Fruit fly (Drosophila melanogaster): ENCODE data around the gene STUB1.

STUB1 gene

DNA sequence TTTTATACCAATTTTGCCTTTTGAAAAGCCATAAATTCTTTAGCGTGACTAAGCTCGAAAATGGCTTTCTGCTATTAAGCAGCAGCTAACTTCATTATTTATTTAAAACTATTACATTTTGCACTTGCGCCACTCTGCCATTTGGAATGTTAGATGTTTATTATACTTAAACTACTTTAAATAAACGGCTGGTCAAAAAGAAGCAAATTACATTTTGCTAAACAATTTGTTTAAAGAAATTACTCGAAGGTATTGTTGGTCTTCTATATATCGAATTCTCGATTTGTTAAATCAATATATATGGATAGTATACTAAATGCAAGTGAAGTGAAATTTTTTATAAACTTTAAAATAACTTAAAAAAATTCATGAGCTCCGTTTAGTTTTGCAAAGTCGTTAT, 14.9 kb downstream of the STUB1 start, which contains the start of gene ppk10:
TSS of gene ppk10 (minus strand) at position 101 of the 400 bp plus-strand sequence.
- no peak for TF ChIP-seq h (optimal IDR thresholded peaks at IDR 0.05)
- TF ChIP-seq psq (optimal IDR thresholded peaks at IDR 0.05): no peak
- TF ChIP-seq ttk (optimal IDR thresholded peaks at IDR 0.05): no peak
- no peak for TF ChIP-seq Sin3A (optimal IDR thresholded peaks at IDR 0.05)
- TF ChIP-seq Myc (optimal IDR thresholded peaks at IDR 0.05): no peak
- no peak for TF ChIP-seq insv (optimal IDR thresholded peaks at IDR 0.05)

DNA sequence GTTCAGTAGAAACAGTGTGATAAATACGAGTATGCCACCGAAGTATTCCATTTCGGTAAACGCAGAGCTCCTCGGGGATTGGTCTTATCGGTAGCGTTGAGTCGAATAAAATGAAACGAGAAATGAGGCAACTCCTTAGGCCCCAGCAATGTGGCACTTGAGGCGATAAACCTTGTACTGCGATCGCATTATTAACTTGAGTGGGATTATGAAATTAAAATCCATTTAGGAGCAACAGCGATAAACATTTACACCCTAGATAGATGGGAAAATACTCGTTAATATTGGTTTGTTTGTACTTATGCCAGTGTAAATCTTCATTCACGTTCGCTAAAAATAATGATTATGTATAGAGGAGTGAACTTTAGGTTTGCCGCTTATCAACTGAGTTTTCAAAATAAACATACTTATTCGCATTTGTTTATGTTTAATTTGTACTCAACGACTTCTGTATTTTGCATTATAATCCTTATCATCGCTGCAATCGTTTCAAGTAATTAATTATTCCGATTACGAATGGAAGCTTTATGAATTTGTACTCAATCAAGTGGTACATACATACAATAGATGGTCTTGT, 18.7 kb downstream of the STUB1 start:
- TF ChIP-seq Myc (optimal IDR thresholded peaks at IDR 0.05) (no peak), psq (optimal IDR thresholded peaks at IDR 0.05) (no peak), Sin3A (optimal IDR thresholded peaks at IDR 0.05) (no peak), h (optimal IDR thresholded peaks at IDR 0.05) (no peak), insv (optimal IDR thresholded peaks at IDR 0.05) (no peak), ttk (optimal IDR thresholded peaks at IDR 0.05) (no peak)

DNA sequence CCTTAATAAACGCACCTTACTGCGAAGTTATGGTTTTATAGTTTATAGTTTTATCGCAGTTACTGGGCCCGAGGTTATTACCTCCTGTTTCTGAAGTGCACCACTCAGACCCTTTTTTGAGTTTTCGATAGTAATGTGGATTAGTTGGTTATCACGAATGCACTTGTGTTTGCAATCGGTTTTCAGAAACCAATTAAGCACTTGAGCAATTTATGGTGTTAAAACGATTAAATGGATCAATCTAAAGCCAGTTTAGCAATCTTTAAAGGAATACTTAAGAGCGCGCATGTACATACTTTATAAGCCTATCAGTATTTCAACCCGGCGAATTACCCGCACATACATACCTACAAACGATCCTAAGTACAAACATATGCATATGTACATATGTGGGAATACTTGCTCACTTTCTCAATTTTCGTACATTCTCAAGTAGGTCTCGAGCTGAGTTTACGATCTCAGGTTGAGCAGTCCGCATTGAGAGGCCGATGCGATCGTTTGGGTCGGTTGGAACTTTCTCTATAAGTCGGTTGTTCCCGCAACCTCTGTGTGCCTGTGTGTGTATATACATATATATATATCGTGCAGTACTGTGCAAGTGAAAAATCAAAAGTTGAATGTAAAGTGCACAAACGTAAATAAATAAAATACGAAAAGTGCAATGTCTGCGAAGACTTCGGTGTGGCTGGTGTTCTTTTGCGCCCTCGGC, 20.0 kb downstream of the STUB1 start, which contains the start of the genes LManI and LManII:
TSS of gene LManI (minus strand) at position 51 of the 709 bp plus-strand sequence.
TSS of gene LManII (plus strand) at position 468 of the 709 bp plus-strand sequence.
- no peak for TF ChIP-seq psq (optimal IDR thresholded peaks at IDR 0.05)

DNA sequence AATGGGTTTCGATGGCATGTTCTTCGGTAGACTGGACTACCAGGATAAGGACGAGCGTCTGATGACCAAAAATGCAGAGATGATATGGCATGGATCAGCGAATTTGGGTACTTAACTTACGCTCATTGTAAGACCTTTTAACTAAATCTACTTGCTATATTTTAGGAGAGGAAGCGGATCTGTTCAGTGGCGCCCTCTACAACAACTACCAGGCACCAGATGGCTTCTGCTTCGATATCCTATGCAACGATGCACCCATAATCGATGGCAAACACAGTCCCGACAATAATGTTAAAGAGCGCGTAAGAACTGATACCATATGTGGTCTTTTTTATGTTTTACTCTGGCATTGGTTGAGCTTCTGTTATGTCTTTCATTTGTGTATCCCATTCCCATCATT, 21.6 kb downstream of the STUB1 start:
- TF ChIP-seq Sin3A (optimal IDR thresholded peaks at IDR 0.05) (no peak), ttk (optimal IDR thresholded peaks at IDR 0.05) (no peak), Myc (optimal IDR thresholded peaks at IDR 0.05) (no peak), psq (optimal IDR thresholded peaks at IDR 0.05) (no peak), insv (optimal IDR thresholded peaks at IDR 0.05) (no peak), h (optimal IDR thresholded peaks at IDR 0.05) (no peak)

DNA sequence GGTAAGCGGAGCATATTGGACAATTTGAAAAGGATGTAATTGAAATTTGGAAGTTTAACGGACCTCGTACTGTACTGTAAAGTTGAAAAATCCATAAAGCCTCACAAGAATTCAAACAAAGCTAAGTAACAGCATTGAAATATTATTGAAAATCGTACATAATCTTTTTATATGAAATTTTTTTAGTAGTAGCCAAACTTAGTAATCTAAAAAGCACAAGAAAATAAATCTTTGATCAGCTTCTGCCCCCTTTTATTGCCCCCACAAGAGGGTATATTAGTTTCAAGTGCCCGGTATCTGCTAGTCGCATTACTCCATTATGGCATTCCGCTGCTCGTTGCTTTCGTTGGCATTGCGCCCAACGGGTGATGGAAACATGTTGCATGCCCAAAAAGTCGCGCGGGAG, 29.5 kb downstream of the STUB1 start:
- TF ChIP-seq Sin3A (optimal IDR thresholded peaks at IDR 0.05) (no peak), Myc (optimal IDR thresholded peaks at IDR 0.05) (no peak), ttk (optimal IDR thresholded peaks at IDR 0.05) (no peak)

- TF ChIP-seq Sin3A (optimal IDR thresholded peaks at IDR 0.05): no peak
- no peak for TF ChIP-seq Myc (optimal IDR thresholded peaks at IDR 0.05)
- TF ChIP-seq insv (optimal IDR thresholded peaks at IDR 0.05): no peak
- TF ChIP-seq ttk (optimal IDR thresholded peaks at IDR 0.05): no peak
- no peak for TF ChIP-seq h (optimal IDR thresholded peaks at IDR 0.05)
- TF ChIP-seq psq (optimal IDR thresholded peaks at IDR 0.05): no peak
Observed at dm6 chr2L:10468388-10468787, 31.0 kb downstream of the STUB1 start.

DNA sequence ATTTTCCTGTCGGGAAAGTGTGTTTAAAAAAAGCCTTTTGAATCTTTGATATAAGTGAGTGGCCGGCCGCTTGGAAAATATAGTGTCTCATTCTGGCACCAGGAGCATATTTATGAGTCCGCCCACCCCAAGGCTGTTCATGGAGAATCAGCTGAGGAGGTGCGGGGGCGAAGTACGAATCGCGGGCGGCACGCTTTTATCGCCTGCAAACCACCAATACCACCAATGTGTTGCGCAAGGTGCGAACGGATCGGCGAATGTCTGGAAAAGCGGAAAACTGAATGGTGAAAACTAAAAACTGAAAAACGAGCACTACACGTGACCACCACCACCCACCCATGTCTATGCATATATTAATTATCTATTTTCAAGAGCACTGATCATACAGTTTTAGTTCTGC, 31.6 kb downstream of the STUB1 start:
- TF ChIP-seq Myc (optimal IDR thresholded peaks at IDR 0.05): no peak
- TF ChIP-seq h (optimal IDR thresholded peaks at IDR 0.05): no peak
- no peak for TF ChIP-seq insv (optimal IDR thresholded peaks at IDR 0.05)
- TF ChIP-seq Sin3A (optimal IDR thresholded peaks at IDR 0.05): no peak

DNA sequence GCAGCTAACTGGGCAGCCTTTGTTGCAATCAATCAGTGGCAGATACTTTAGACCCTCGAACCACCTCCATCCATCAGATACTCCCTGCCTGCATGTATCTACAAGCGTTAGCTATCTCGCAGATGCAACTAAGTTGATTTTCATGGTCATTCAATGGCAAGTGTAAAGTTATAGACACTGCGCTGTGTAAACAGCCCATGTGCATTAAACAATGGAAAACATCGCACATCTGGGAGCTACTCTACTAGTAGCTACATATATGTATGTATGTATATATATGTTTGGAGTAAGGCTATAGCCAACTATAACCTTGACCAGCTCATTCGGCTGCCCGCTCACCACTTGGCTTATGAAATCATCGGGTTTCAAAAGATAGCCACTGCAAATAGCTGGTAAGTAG, 32.9 kb downstream of the STUB1 start:
- TF ChIP-seq insv (optimal IDR thresholded peaks at IDR 0.05) (no peak), Myc (optimal IDR thresholded peaks at IDR 0.05) (no peak), Sin3A (optimal IDR thresholded peaks at IDR 0.05) (no peak), ttk (optimal IDR thresholded peaks at IDR 0.05) (no peak), psq (optimal IDR thresholded peaks at IDR 0.05) (no peak)

DNA sequence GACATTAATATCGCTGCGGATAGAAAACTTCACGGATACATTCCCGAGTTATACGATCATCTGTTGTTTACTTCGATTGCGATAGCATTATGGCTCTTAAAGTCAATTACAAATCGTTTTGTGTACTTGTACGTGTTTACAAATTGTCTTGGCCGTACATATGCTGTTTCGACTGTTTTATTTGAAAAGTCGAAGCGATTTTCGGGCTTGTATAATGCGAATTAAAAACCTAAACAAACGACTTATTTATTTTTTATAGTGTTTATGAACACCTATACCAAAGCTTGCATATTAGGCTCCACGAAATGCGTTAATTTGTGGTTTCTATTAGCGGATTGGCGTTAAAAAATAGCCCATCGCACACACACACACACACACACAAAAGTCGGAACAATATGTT, 34.9 kb downstream of the STUB1 start:
- TF ChIP-seq Sin3A (optimal IDR thresholded peaks at IDR 0.05) (no peak), ttk (optimal IDR thresholded peaks at IDR 0.05) (no peak), psq (optimal IDR thresholded peaks at IDR 0.05) (no peak), h (optimal IDR thresholded peaks at IDR 0.05) (no peak), insv (optimal IDR thresholded peaks at IDR 0.05) (no peak), Myc (optimal IDR thresholded peaks at IDR 0.05) (no peak)

DNA sequence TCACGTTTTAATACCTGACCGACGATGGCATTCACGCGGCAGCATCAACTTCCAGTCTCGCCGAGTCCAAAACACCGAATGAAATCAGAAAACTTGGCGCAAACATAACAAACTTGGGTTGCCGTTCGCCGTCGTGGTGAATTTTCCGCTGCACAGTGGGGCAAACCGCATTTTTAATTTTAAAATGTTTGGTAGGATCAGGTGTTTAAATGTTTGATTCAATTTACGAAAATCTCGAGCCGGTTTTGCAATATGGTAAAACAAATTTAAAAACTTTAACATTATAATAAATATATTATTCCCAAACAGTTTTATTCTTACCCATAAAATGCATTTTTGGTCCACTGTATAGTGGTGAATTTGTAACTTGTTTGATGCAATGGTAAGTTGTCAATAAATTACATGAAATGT, 36.9 kb downstream of the STUB1 start, which contains the start of gene RluA-1:
TSS of gene RluA-1 (minus strand) at position 82 of the 411 bp plus-strand sequence.
- no peak for TF ChIP-seq Myc (optimal IDR thresholded peaks at IDR 0.05)
- no peak for TF ChIP-seq h (optimal IDR thresholded peaks at IDR 0.05)
- no peak for TF ChIP-seq ttk (optimal IDR thresholded peaks at IDR 0.05)
- no peak for TF ChIP-seq Sin3A (optimal IDR thresholded peaks at IDR 0.05)
- no peak for TF ChIP-seq psq (optimal IDR thresholded peaks at IDR 0.05)
- TF ChIP-seq insv (optimal IDR thresholded peaks at IDR 0.05): no peak

DNA sequence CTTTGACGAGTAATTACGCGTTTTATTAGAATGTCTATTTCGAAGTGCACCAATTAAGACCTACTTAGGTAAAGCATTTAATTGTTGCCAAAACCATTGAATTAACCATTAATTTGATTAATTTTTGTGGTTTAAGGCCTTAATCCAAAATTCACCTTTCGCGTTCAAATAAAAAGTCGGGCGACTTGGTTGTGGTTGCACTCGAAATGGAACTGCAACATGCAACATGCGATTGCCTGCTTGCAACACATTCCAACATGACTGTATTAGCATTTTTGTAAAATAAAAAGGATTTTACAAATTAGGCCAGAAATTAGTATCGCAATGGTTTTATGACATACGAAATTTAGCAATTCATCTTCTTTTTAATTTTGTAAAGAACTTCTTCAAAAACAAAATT, 37.5 kb downstream of the STUB1 start:
- no peak for TF ChIP-seq psq (optimal IDR thresholded peaks at IDR 0.05)
- no peak for TF ChIP-seq h (optimal IDR thresholded peaks at IDR 0.05)
- no peak for TF ChIP-seq ttk (optimal IDR thresholded peaks at IDR 0.05)
- no peak for TF ChIP-seq Sin3A (optimal IDR thresholded peaks at IDR 0.05)
- TF ChIP-seq Myc (optimal IDR thresholded peaks at IDR 0.05): no peak
- TF ChIP-seq insv (optimal IDR thresholded peaks at IDR 0.05): no peak

- TF ChIP-seq Myc (optimal IDR thresholded peaks at IDR 0.05) (no peak), ttk (optimal IDR thresholded peaks at IDR 0.05) (no peak), h (optimal IDR thresholded peaks at IDR 0.05) (no peak), Sin3A (optimal IDR thresholded peaks at IDR 0.05) (no peak)
Observed at dm6 chr2L:10476879-10477278, 39.5 kb downstream of the STUB1 start, which contains the start of gene RluA-2. RluA-2 (plus strand) TSS chr2L:10477073.

DNA sequence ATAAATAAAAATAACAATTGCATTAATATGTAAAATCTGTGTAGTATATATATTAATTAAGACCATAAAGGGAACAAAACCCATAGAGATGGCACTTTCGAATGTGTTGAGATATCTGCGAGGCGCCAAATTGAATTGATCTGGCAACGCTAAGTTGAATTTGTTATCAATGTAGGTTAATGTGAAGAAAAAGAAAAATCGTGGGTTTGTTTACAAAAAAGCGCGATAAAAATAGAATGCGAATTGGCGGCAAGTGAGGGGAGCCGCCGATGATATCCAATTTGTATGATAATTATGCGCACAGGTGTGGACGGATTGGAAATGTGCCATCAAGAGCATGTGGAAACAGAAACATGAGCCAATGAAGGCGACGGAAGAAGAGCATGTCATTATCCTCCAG, 42.5 kb downstream of the STUB1 start:
- TF ChIP-seq ttk (optimal IDR thresholded peaks at IDR 0.05): no peak

All from Kc167 (cell line).